Fruit fly (Drosophila melanogaster) Kc167 (cell line): Measurements from ENCODE around the gene pkaap.

Experiments used
- Sin3A ChIP-seq: fragments of >200 bp; optimal IDR thresholded peaks from 2 replicates; lab custom pipeline; 2018; ENCODE audit warnings: missing external identifiers
- h ChIP-seq: fragments of >200 bp; optimal IDR thresholded peaks from 3 replicates; lab custom pipeline; 2018; ENCODE audit warnings: missing external identifiers

DNA sequence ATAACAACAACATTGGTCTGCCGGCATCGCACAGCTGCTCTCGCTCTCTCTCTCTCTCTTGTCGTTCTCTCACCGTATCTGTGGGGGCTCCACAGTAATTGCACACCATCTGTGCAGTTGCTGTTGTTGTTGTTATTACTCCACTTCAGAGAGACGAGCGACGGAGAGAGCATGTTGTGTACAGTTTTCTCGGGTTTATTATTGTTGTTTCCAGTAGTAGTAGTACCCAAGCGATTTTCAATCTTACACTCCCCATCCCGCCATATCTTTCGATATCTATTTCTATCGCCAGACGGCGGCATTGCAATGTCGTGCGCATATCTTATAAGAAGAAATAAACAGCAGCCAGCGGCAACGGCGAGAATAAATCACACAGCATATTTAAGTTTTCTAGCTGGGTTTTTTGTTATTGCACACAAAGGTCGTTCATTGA is 20.0 kb upstream of the pkaap start:
- no peak for TF ChIP-seq Sin3A (lab: Kevin White, UChicago)
- no peak for TF ChIP-seq h (lab: Kevin White, UChicago)
